Worm (Caenorhabditis elegans): ENCODE results near the gene C54F6.6.

Gene C54F6.6

ce11 chrV:7570955-7571354, 47.5 kb downstream of the C54F6.6 start, which contains the start of gene F19F10.14:
F19F10.14 (minus strand) TSS chrV:7571055.
- no peak for TF ChIP-seq unc-3 (GFP tag; conservative IDR thresholded peaks at IDR 0.05)
- TF ChIP-seq unc-3 (tag; optimal IDR thresholded peaks at IDR 0.05) = no peak
- TF ChIP-seq rnt-1 (tag; optimal IDR thresholded peaks at IDR 0.05) = no peak
- no peak for TF ChIP-seq ceh-2 (tag; optimal IDR thresholded peaks at IDR 0.05)
- TF ChIP-seq C08G9.2 (tag; optimal IDR thresholded peaks at IDR 0.05) = no peak
- no peak for TF ChIP-seq unc-86 (tag; optimal IDR thresholded peaks at IDR 0.05)
- TF ChIP-seq npax-4 (tag; optimal IDR thresholded peaks at IDR 0.05) = no peak
- TF ChIP-seq T23F11.4 (GFP tag; optimal IDR thresholded peaks at IDR 0.05) = no peak
- no peak for TF ChIP-seq zip-5 (tag; optimal IDR thresholded peaks at IDR 0.05)
- TF ChIP-seq odd-2 (tag; optimal IDR thresholded peaks at IDR 0.05) = no peak
- TF ChIP-seq pax-1 (tag; optimal IDR thresholded peaks at IDR 0.05) = no peak
- no peak for TF ChIP-seq ceh-18 (tag; optimal IDR thresholded peaks at IDR 0.05)
- TF ChIP-seq ceh-34 (tag; optimal IDR thresholded peaks at IDR 0.05) = no peak
- no peak for TF ChIP-seq ets-4 (tag; optimal IDR thresholded peaks at IDR 0.05)
- TF ChIP-seq sox-4 (tag; optimal IDR thresholded peaks at IDR 0.05) = no peak
- no peak for TF ChIP-seq C38D4.7 (GFP tag; optimal IDR thresholded peaks at IDR 0.05)
- TF ChIP-seq madf-2 (tag; optimal IDR thresholded peaks at IDR 0.05) = no peak
- no peak for TF ChIP-seq hlh-30 (tag; optimal IDR thresholded peaks at IDR 0.05; ENCODE audit: insufficient read depth)
- TF ChIP-seq elt-2 (tag; optimal IDR thresholded peaks at IDR 0.05) = no peak
- no peak for TF ChIP-seq nhr-232 (tag; optimal IDR thresholded peaks at IDR 0.05)
- no peak for TF ChIP-seq mec-3 (tag; optimal IDR thresholded peaks at IDR 0.05; ENCODE audit: borderline replicate concordance)
